Worm (Caenorhabditis elegans) whole organism, late embryonic: Measurements from ENCODE around the gene F27B10.1.

Source experiments
- ahr-1 ChIP-seq: sonication (generic microtip); optimal IDR thresholded peaks from 2 replicates; lab custom pipeline; 2016; ENCODE audit warnings: missing genetic modification characterization, missing compliant biosample characterization
- pag-3 ChIP-seq: sonication (generic microtip); optimal IDR thresholded peaks from 2 replicates; lab custom pipeline; 2016; ENCODE audit warnings: missing compliant biosample characterization, missing genetic modification characterization, borderline replicate concordance
- sox-4 ChIP-seq: sonication (generic microtip); optimal IDR thresholded peaks from 2 replicates; lab custom pipeline; 2017; ENCODE audit warnings: mild to moderate bottlenecking, missing genetic modification characterization, inconsistent platforms, missing compliant biosample characterization
- tbx-2 ChIP-seq: sonication (generic microtip); optimal IDR thresholded peaks from 2 replicates; lab custom pipeline; 2016; ENCODE audit warnings: missing genetic modification characterization, missing compliant biosample characterization
- zip-5 ChIP-seq: sonication (generic microtip); optimal IDR thresholded peaks from 2 replicates; lab custom pipeline; 2016; ENCODE audit warnings: missing genetic modification characterization, missing compliant biosample characterization

ce11 chrV:7118796-7119195, 46.4 kb downstream of the F27B10.1 start, which contains the start of gene srx-33:
- TF ChIP-seq tbx-2 (tag; lab: Kevin White, UChicago) (no peak), pag-3 (tag; lab: Kevin White, UChicago) (no peak), zip-5 (tag; lab: Kevin White, UChicago) (no peak), ahr-1 (no peak), sox-4 (tag; lab: Kevin White, UChicago) (no peak)
